Fruit fly (Drosophila melanogaster) whole organism, wandering third instar larva: ENCODE results near the gene CG8641.

ENCODE experiments used
- CG32264 ChIP-seq: fragments of 200-800 bp; sonication (Bioruptor generic); optimal IDR thresholded peaks from 2 replicates; lab custom pipeline; 2016; ENCODE audit warnings: missing biosample characterization, missing genetic modification characterization
- CG9705 ChIP-seq: fragments of 200-800 bp; sonication (Bioruptor generic); optimal IDR thresholded peaks from 2 replicates; lab custom pipeline; 2018; ENCODE audit warnings: missing biosample characterization, mild to moderate bottlenecking, missing genetic modification characterization
- CrebA ChIP-seq: fragments of 200-800 bp; sonication (Bioruptor generic); optimal IDR thresholded peaks from 2 replicates; lab custom pipeline; 2016; ENCODE audit warnings: missing biosample characterization, mild to moderate bottlenecking, missing genetic modification characterization, borderline replicate concordance
- Dif ChIP-seq: fragments of 200-275, 200-300 bp; sonication (Bioruptor generic); optimal IDR thresholded peaks from 2 replicates; lab custom pipeline; 2018; ENCODE audit warnings: missing biosample characterization, missing genetic modification characterization; ENCODE audit not compliant: partially characterized antibody
- GATAd ChIP-seq: sonication (Bioruptor generic); optimal IDR thresholded peaks from 2 replicates; lab custom pipeline; 2016; ENCODE audit warnings: missing biosample characterization, missing genetic modification characterization
- HLH106 ChIP-seq: fragments of 200-800 bp; optimal IDR thresholded peaks from 3 replicates; lab custom pipeline; 2019; ENCODE audit warnings: missing biosample characterization, mild to moderate bottlenecking, missing genetic modification characterization, moderate library complexity
- Hnf4 ChIP-seq: fragments of 200-800 bp; sonication (Bioruptor generic); optimal IDR thresholded peaks from 2 replicates; lab custom pipeline; 2016; ENCODE audit warnings: missing biosample characterization, mild to moderate bottlenecking, missing genetic modification characterization
- Hr78 ChIP-seq: fragments of >200 bp; optimal IDR thresholded peaks from 2 replicates; lab custom pipeline; 2017; ENCODE audit warnings: missing biosample characterization, missing genetic modification characterization
- Mio ChIP-seq: sonication (Bioruptor generic); optimal IDR thresholded peaks from 2 replicates; lab custom pipeline; 2016; ENCODE audit warnings: missing biosample characterization, missing genetic modification characterization
- Myc ChIP-seq: fragments of >200 bp; optimal IDR thresholded peaks from 2 replicates; lab custom pipeline; 2017
- N ChIP-seq: fragments of >200 bp; optimal IDR thresholded peaks from 2 replicates; lab custom pipeline; 2018; ENCODE audit warnings: missing biosample characterization, missing external identifiers, missing genetic modification characterization
- OdsH ChIP-seq: fragments of 200-800 bp; sonication (Bioruptor generic); optimal IDR thresholded peaks from 2 replicates; lab custom pipeline; 2016; ENCODE audit warnings: missing biosample characterization, mild to moderate bottlenecking, missing genetic modification characterization
- Rel ChIP-seq, 2 experiments: fragments of 200-800 bp; sonication (Bioruptor generic) in 1 of 2; optimal IDR thresholded peaks; 2 replicates in 1 of 2; 3 replicates in 1 of 2; lab custom pipeline; 2016 to 2019; ENCODE audit warnings: mild to moderate bottlenecking in 2 of 2, missing biosample characterization in 2 of 2, missing genetic modification characterization in 2 of 2, moderate library complexity in 1 of 2
- Sp1 ChIP-seq: fragments of 200-800 bp; sonication (Bioruptor generic); optimal IDR thresholded peaks from 3 replicates; lab custom pipeline; 2019; ENCODE audit warnings: missing biosample characterization, mild to moderate bottlenecking, missing genetic modification characterization, moderate library complexity
- Vsx2 ChIP-seq: fragments of 200-300, 225-300 bp; sonication (Bioruptor generic); optimal IDR thresholded peaks from 2 replicates; lab custom pipeline; 2018; ENCODE audit warnings: missing biosample characterization, missing genetic modification characterization; ENCODE audit not compliant: partially characterized antibody
- br ChIP-seq: fragments of 200-800 bp; sonication (Bioruptor generic); optimal IDR thresholded peaks from 2 replicates; lab custom pipeline; 2016; ENCODE audit warnings: missing biosample characterization, missing genetic modification characterization
- brk ChIP-seq: fragments of 200-800 bp; sonication (Bioruptor generic); optimal IDR thresholded peaks from 2 replicates; lab custom pipeline; 2016; ENCODE audit warnings: missing biosample characterization, mild to moderate bottlenecking, missing genetic modification characterization
- dl ChIP-seq, 2 experiments: fragments of 175-275, 200-275 bp in 1 of 2; fragments of 200-275 bp in 1 of 2; sonication (Bioruptor generic); optimal IDR thresholded peaks; lab custom pipeline; 2018; ENCODE audit warnings: mild to moderate bottlenecking in 2 of 2, missing biosample characterization in 2 of 2, missing genetic modification characterization in 2 of 2, moderate library complexity in 2 of 2; ENCODE audit not compliant: partially characterized antibody in 2 of 2, insufficient read depth in 1 of 2
- dsf ChIP-seq: sonication (Bioruptor generic); optimal IDR thresholded peaks from 2 replicates; lab custom pipeline; 2016; ENCODE audit warnings: missing biosample characterization, missing genetic modification characterization, borderline replicate concordance
- ey ChIP-seq: fragments of 200-800 bp; sonication (Bioruptor generic); optimal IDR thresholded peaks from 2 replicates; lab custom pipeline; 2016; ENCODE audit warnings: missing biosample characterization, missing genetic modification characterization
- foxo ChIP-seq, 2 experiments: fragments of 200-800 bp; sonication (Bioruptor generic); optimal IDR thresholded peaks; 2 replicates in 1 of 2; 3 replicates in 1 of 2; lab custom pipeline; 2016 to 2017; ENCODE audit warnings: missing biosample characterization in 2 of 2, missing genetic modification characterization in 2 of 2
- fru ChIP-seq: fragments of 200-800 bp; sonication (Bioruptor generic); optimal IDR thresholded peaks from 3 replicates; lab custom pipeline; 2016; ENCODE audit warnings: missing biosample characterization, mild to moderate bottlenecking, missing genetic modification characterization
- h ChIP-seq: fragments of 200-800 bp; sonication (Bioruptor generic); optimal IDR thresholded peaks from 3 replicates; lab custom pipeline; 2016; ENCODE audit warnings: missing biosample characterization, mild to moderate bottlenecking, missing genetic modification characterization
- jim ChIP-seq: fragments of 175-275, 200-325 bp; sonication (Bioruptor generic); optimal IDR thresholded peaks from 2 replicates; lab custom pipeline; 2016; ENCODE audit warnings: missing biosample characterization, mild to moderate bottlenecking, missing genetic modification characterization
- lola ChIP-seq: fragments of >200 bp; optimal IDR thresholded peaks from 2 replicates; lab custom pipeline; 2017; ENCODE audit warnings: missing biosample characterization, missing genetic modification characterization
- pan ChIP-seq: fragments of >200 bp; optimal IDR thresholded peaks from 2 replicates; lab custom pipeline; 2017
- psq ChIP-seq: fragments of 200-800 bp; sonication (Bioruptor generic); optimal IDR thresholded peaks from 3 replicates; lab custom pipeline; 2017; ENCODE audit warnings: missing biosample characterization, mild to moderate bottlenecking, missing genetic modification characterization, moderate library complexity
- rgr ChIP-seq: fragments of 200-800 bp; sonication (Bioruptor generic); optimal IDR thresholded peaks from 3 replicates; lab custom pipeline; 2016; ENCODE audit warnings: missing biosample characterization, mild to moderate bottlenecking, missing genetic modification characterization
- tai ChIP-seq: sonication (Bioruptor generic); optimal IDR thresholded peaks from 2 replicates; lab custom pipeline; 2016; ENCODE audit warnings: missing biosample characterization, missing genetic modification characterization
- woc ChIP-seq: sonication (Bioruptor generic); optimal IDR thresholded peaks from 2 replicates; lab custom pipeline; 2016; ENCODE audit warnings: missing biosample characterization, mild to moderate bottlenecking, missing genetic modification characterization

CG8641 gene

DNA sequence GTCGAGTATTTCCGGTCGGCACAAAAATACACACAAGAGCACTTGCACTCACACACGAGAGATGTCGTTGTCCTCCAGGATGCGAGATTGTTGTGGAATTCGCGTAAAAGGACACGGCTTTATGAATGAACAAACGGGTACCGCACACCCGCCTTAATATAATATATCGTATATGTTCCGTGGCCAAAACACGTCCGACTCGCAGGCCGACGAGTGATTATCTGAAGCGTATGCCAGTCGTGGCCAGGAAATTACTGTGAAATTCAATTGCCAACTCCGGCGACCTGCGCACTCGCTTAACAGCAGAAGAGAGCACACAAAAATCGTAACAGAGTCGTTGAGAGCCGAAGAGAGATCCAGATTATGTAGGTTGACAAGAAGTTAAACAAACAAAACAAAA, at the start of gene CG8641:
Gene CG8641 (minus strand): TSS at position 205 of the 400 bp plus-strand sequence.
- TF ChIP-seq OdsH (GFP tag; lab: Kevin White, UChicago) (no peak), tai (GFP tag; lab: Kevin White, UChicago) (no peak), Vsx2 (GFP tag; lab: Kevin White, UChicago) (no peak), dl (GFP tag; optimal IDR thresholded peaks at IDR 0.05; lab: Kevin White, UChicago; ENCODE audit: insufficient read depth in 1 of 2, partially characterized antibody in 2 of 2) (no peak), CG32264 (GFP tag; lab: Kevin White, UChicago) (no peak), br (GFP tag; lab: Kevin White, UChicago) (no peak), brk (no peak), psq (GFP tag; lab: Kevin White, UChicago) (no peak), Mio (GFP tag; lab: Kevin White, UChicago) (no peak), pan (lab: Kevin White, UChicago) (no peak), CrebA (no peak), Hnf4 (GFP tag; lab: Kevin White, UChicago) (no peak), Sp1 (GFP tag; lab: Kevin White, UChicago) (no peak), fru (GFP tag; lab: Kevin White, UChicago) (no peak), lola (no peak)

DNA sequence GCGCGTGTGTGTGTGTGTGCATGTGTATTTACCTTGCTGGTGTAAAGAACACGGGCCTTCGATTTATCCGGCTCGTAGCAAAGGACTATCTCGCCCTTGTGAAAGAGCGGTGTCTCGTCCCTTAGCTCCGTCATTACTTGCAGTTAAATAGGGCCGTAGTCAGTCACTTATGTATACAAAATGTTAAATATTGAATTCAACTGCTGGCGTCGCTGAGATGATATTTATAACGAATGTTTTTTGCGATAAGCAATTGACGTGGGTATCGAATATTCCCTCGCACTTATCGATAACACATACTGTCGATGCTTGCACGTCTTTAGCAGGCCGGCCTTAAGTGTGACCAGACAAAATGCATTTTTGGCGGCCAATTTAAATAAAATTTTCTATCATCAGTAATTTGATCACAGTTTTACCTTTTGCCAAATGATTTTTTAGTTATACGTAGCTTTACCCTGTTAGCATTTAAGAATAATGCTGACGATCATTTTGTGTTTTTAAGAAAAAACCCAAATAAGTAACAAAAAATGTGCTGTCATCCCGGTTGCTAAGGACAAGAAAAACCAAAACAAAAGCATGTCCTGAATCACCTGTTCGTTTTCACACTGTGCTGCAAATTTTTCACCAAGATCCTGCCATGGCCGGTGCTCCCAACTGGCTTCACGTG, 48.2 kb upstream of the CG8641 start, which contains the start of the genes msl-3 and BBS1:
Gene msl-3 (minus strand): TSS at position 245 of the 667 bp plus-strand sequence.
Gene BBS1 (plus strand): TSS at position 617 of the 667 bp plus-strand sequence.
- no peak for TF ChIP-seq Rel (GFP tag; optimal IDR thresholded peaks at IDR 0.05; lab: Kevin White, UChicago)
- peak; percentile 66 for TF ChIP-seq Rel (tag; optimal IDR thresholded peaks at IDR 0.05; lab: Kevin White, UChicago)
- TF ChIP-seq fru (GFP tag; lab: Kevin White, UChicago) = no peak

DNA sequence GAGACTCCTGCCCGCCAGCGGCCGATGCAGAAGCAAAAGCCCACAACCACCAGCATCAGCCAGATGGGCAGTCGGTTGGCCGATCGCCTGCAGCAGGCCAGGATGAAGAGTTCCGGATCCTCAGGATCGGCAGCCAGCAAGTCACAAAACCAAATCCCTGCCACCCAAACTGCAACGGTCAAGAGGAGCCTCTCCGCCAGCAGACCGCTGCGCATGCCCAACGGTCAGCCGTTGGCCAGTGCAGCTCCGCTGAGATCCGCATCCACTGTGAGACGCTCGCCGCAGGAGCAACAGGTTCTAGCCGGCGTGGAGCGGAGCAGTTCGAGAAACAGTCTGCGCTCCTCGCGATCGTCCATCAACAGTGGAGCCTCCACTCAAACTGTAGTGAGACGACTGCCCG, 44.9 kb upstream of the CG8641 start:
- TF ChIP-seq tai (GFP tag; lab: Kevin White, UChicago) (no peak), Sp1 (GFP tag; lab: Kevin White, UChicago) (no peak), CG32264 (GFP tag; lab: Kevin White, UChicago) (no peak), ey (GFP tag; lab: Kevin White, UChicago) (no peak), Hr78 (GFP tag; lab: Kevin White, UChicago) (no peak)

DNA sequence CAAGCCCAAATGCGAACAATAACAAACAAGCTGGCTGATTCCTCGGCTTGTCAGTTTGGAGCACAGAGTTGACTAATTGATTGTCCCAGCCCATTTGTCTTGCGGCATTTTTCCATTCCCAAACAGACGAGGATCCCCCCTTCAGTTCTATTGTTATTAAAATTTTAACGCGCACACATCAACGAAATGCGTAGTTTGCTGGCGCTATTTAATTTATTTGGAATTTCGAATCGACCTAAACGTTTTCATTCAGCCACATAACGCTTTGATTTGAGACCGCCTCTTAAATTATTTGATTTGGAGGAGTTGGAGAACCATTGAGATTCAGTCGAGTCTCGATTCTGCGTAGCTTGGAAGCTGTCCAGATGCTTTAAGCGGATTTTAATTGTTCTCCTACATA, 38.7 kb upstream of the CG8641 start:
- TF ChIP-seq tai (GFP tag; lab: Kevin White, UChicago) = no peak
- TF ChIP-seq, all 38 proteins: peak for 0

DNA sequence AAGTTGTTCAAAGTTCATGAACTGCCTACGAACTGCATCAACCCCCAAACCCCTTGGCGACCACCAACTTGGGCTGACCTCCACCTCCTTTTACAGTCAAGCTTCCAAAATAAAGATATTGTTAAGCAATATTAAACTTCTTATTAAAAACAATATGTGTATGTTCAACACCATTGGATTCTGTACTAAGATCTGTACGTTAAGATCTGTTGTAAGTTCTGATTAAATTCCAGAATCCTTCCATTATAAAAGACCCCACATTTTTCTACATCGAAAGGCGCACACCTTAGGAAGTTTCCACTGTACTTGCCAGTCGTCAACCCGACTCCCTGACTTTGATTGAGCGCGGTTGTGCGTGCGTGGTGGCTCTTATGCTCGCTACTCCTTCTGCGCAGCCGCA, 35.7 kb upstream of the CG8641 start:
- TF ChIP-seq fru (GFP tag; lab: Kevin White, UChicago) (peak; percentile 70), dsf (GFP tag; lab: Kevin White, UChicago) (no peak), br (GFP tag; lab: Kevin White, UChicago) (peak; percentile 35), brk (no peak), HLH106 (tag; lab: Kevin White, UChicago) (peak; percentile 57), CG9705 (GFP tag; lab: Kevin White, UChicago) (no peak), ey (GFP tag; lab: Kevin White, UChicago) (peak; percentile 39), tai (GFP tag; lab: Kevin White, UChicago) (no peak), Myc (lab: Kevin White, UChicago) (no peak), woc (GFP tag; lab: Kevin White, UChicago) (peak; percentile 43), Sp1 (GFP tag; lab: Kevin White, UChicago) (peak; percentile 37), h (GFP tag; lab: Kevin White, UChicago) (peak; percentile 47), GATAd (no peak), dl (GFP tag; optimal IDR thresholded peaks at IDR 0.05; lab: Kevin White, UChicago; ENCODE audit: insufficient read depth in 1 of 2, partially characterized antibody in 2 of 2) (no peak), rgr (peak; percentile 18), Rel (GFP tag; optimal IDR thresholded peaks at IDR 0.05; lab: Kevin White, UChicago) (no peak), Rel (tag; optimal IDR thresholded peaks at IDR 0.05; lab: Kevin White, UChicago) (no peak), foxo (GFP tag; optimal IDR thresholded peaks at IDR 0.05; lab: Kevin White, UChicago) (peak in 1 of 2 experiments; percentile 47), N (GFP tag; lab: Kevin White, UChicago) (no peak), jim (no peak), Dif (GFP tag; lab: Kevin White, UChicago) (no peak), OdsH (GFP tag; lab: Kevin White, UChicago) (peak; percentile 27)
